Fruit fly (Drosophila melanogaster) whole organism: ENCODE measurements around the gene CG42245.

ENCODE experiments used
- CG8478 ChIP-seq: fragments of >200 bp; optimal IDR thresholded peaks from 2 replicates; lab custom pipeline; 2018; ENCODE audit warnings: inconsistent platforms
- Dll ChIP-seq: fragments of >200 bp; optimal IDR thresholded peaks from 2 replicates; lab custom pipeline; 2017
- EcR ChIP-seq, 2 experiments: fragments of >200 bp; optimal IDR thresholded peaks; 2 replicates each; lab custom pipeline; 2017; ENCODE audit warnings: missing biosample characterization in 2 of 2, missing genetic modification characterization in 2 of 2, missing genetic modification reagents in 2 of 2
- pan ChIP-seq: fragments of >200 bp; optimal IDR thresholded peaks from 2 replicates; lab custom pipeline; 2017
- psq ChIP-seq: fragments of >200 bp; optimal IDR thresholded peaks from 2 replicates; lab custom pipeline; 2017
- usp ChIP-seq: fragments of >200 bp; optimal IDR thresholded peaks from 2 replicates; lab custom pipeline; 2017; ENCODE audit warnings: missing biosample characterization, missing genetic modification characterization, mixed read lengths

The CG42245 gene

dm6 chr3L:2588306-2588705 lies 43.2 kb upstream of the CG42245 start:
- TF ChIP-seq pan (lab: Kevin White, UChicago), result no peak
- no peak for TF ChIP-seq usp (GFP tag; lab: Kevin White, UChicago)
- TF ChIP-seq psq, result no peak

dm6 chr3L:2589167-2589910 lies 42.2 kb upstream of the CG42245 start, which contains the start of gene dos:
TSS of gene dos (plus strand) at chr3L:2589414.
- TF ChIP-seq pan (lab: Kevin White, UChicago), result no peak
- TF ChIP-seq Dll (lab: Kevin White, UChicago), result no peak
- no peak for TF ChIP-seq psq
- TF ChIP-seq usp (GFP tag; lab: Kevin White, UChicago), result no peak
- TF ChIP-seq EcR (GFP tag; optimal IDR thresholded peaks at IDR 0.05; lab: Kevin White, UChicago), result no peak
- no peak for TF ChIP-seq CG8478 (lab: Kevin White, UChicago)

- TF ChIP-seq psq (no peak), usp (GFP tag; lab: Kevin White, UChicago) (no peak), CG8478 (lab: Kevin White, UChicago) (no peak), Dll (lab: Kevin White, UChicago) (no peak), EcR (GFP tag; optimal IDR thresholded peaks at IDR 0.05; lab: Kevin White, UChicago) (no peak), pan (lab: Kevin White, UChicago) (no peak)
Observed at dm6 chr3L:2589911-2590763, 41.4 kb upstream of the CG42245 start.

- TF ChIP-seq usp (GFP tag; lab: Kevin White, UChicago), result no peak
- no peak for TF ChIP-seq CG8478 (lab: Kevin White, UChicago)
- TF ChIP-seq Dll (lab: Kevin White, UChicago), result no peak
- no peak for TF ChIP-seq EcR (GFP tag; optimal IDR thresholded peaks at IDR 0.05; lab: Kevin White, UChicago)
- TF ChIP-seq pan (lab: Kevin White, UChicago), result no peak
- TF ChIP-seq psq, result no peak
Observed at dm6 chr3L:2590764-2591309, 40.7 kb upstream of the CG42245 start.

dm6 chr3L:2595481-2595880 lies 36.0 kb upstream of the CG42245 start, which contains the start of gene CG16984:
TSS of gene CG16984 (plus strand) at chr3L:2595781.
- TF ChIP-seq EcR (GFP tag; optimal IDR thresholded peaks at IDR 0.05; lab: Kevin White, UChicago) (no peak), Dll (lab: Kevin White, UChicago) (no peak), CG8478 (lab: Kevin White, UChicago) (no peak), usp (GFP tag; lab: Kevin White, UChicago) (no peak), pan (lab: Kevin White, UChicago) (no peak), psq (no peak)

dm6 chr3L:2599214-2599730 lies 32.2 kb upstream of the CG42245 start, which contains the start of the genes CG16985 and CG12182:
TSS of gene CG16985 (plus strand) at chr3L:2599297.
TSS of gene CG12182 (minus strand) at chr3L:2599579.
- TF ChIP-seq Dll (lab: Kevin White, UChicago) (no peak), usp (GFP tag; lab: Kevin White, UChicago) (no peak), EcR (GFP tag; optimal IDR thresholded peaks at IDR 0.05; lab: Kevin White, UChicago) (no peak), CG8478 (lab: Kevin White, UChicago) (no peak), psq (no peak), pan (lab: Kevin White, UChicago) (no peak)

dm6 chr3L:2600144-2600543 lies 31.4 kb upstream of the CG42245 start, which contains the start of gene CG16986:
TSS of gene CG16986 (plus strand) at chr3L:2600331.
- TF ChIP-seq usp (GFP tag; lab: Kevin White, UChicago) (no peak), psq (no peak), Dll (lab: Kevin White, UChicago) (no peak), pan (lab: Kevin White, UChicago) (no peak), CG8478 (lab: Kevin White, UChicago) (no peak), EcR (GFP tag; optimal IDR thresholded peaks at IDR 0.05; lab: Kevin White, UChicago) (no peak)

- no peak for TF ChIP-seq pan (lab: Kevin White, UChicago)
- no peak for TF ChIP-seq usp (GFP tag; lab: Kevin White, UChicago)
- no peak for TF ChIP-seq CG8478 (lab: Kevin White, UChicago)
- TF ChIP-seq Dll (lab: Kevin White, UChicago), result no peak
- TF ChIP-seq EcR (GFP tag; optimal IDR thresholded peaks at IDR 0.05; lab: Kevin White, UChicago), result no peak
- TF ChIP-seq psq, result no peak
Observed at dm6 chr3L:2608825-2609224, 22.7 kb upstream of the CG42245 start.

- TF ChIP-seq Dll (lab: Kevin White, UChicago) (no peak), usp (GFP tag; lab: Kevin White, UChicago) (no peak), pan (lab: Kevin White, UChicago) (no peak), psq (no peak), CG8478 (lab: Kevin White, UChicago) (no peak), EcR (GFP tag; optimal IDR thresholded peaks at IDR 0.05; lab: Kevin White, UChicago) (no peak)
Observed at dm6 chr3L:2614222-2614621, 17.3 kb upstream of the CG42245 start.

- TF ChIP-seq pan (lab: Kevin White, UChicago), result no peak
- TF ChIP-seq Dll (lab: Kevin White, UChicago), result no peak
- no peak for TF ChIP-seq usp (GFP tag; lab: Kevin White, UChicago)
- TF ChIP-seq psq, result no peak
- TF ChIP-seq CG8478 (lab: Kevin White, UChicago), result no peak
Observed at dm6 chr3L:2629964-2630363, 1.6 kb upstream of the CG42245 start, which contains the start of gene Pxn. TSS of gene Pxn (minus strand) at chr3L:2630064.
